Worm (Caenorhabditis elegans) whole organism, early embryonic: ENCODE results near the gene srv-10.
A peak's percentile ranks its signal among the peaks of the same experiment; 100 is the strongest.

Source experiments
- ama-1 ChIP-seq: fragments of 150-350 bp; optimal IDR thresholded peaks from 2 replicates; lab custom pipeline; 2014
- flt-1 ChIP-seq: fragments of 200-800 bp; sonication (Bioruptor generic); IDR thresholded peaks from 2 replicates; pipeline ENCODE4 v1.3.6; 2022; ENCODE audit warnings: missing genetic modification characterization, missing compliant biosample characterization
- hmbx-1 ChIP-seq: sonication (generic microtip); optimal IDR thresholded peaks from 2 replicates; lab custom pipeline; 2016; ENCODE audit warnings: mild to moderate bottlenecking, missing genetic modification characterization, missing compliant biosample characterization
- hnd-1 ChIP-seq: sonication (generic microtip); optimal IDR thresholded peaks from 2 replicates; lab custom pipeline; 2016; ENCODE audit warnings: missing genetic modification characterization, missing compliant biosample characterization
- tbx-37 ChIP-seq: fragments of 200-800 bp; sonication (Bioruptor generic); conservative IDR thresholded peaks from 2 replicates; pipeline ENCODE4 v1.3.6; 2022; ENCODE audit warnings: missing genetic modification reagents, missing genetic modification characterization, missing compliant biosample characterization

- TF ChIP-seq ama-1 (lab: Kevin White, UChicago): no peak
- TF ChIP-seq tbx-37 (GFP tag; lab: Robert Waterston, UW): peak; percentile 5; the same call in 1 of the 2 replicates
- TF ChIP-seq flt-1 (GFP tag; lab: Robert Waterston, UW): no peak
- TF ChIP-seq hmbx-1: no peak
- TF ChIP-seq hnd-1: no peak
Measured at ce11 chrV:13391378-13392258, 32.1 kb upstream of the srv-10 start, which contains the start of gene somi-1.
